Fruit fly (Drosophila melanogaster): ENCODE results near the gene CG6763.
A peak's percentile ranks its signal among the peaks of the same experiment; 100 is the strongest.

The CG6763 gene

dm6 chr3R:23239934-23240632 lies 43.7 kb upstream of the CG6763 start (continued):
- TF ChIP-seq fd102C (GFP tag; optimal IDR thresholded peaks at IDR 0.05) (no peak), D (optimal IDR thresholded peaks at IDR 0.05) (no peak), D (GFP tag; optimal IDR thresholded peaks at IDR 0.05) (peak; percentile 67), Opbp (GFP tag; IDR thresholded peaks at IDR 0.05; ENCODE audit: partially characterized antibody) (no peak), Scr (GFP tag; IDR thresholded peaks at IDR 0.05; ENCODE audit: partially characterized antibody) (no peak), Meics (GFP tag; optimal IDR thresholded peaks at IDR 0.05) (peak; percentile 83), dysf (GFP tag; IDR thresholded peaks at IDR 0.05) (peak; percentile 83), CG6254 (GFP tag; optimal IDR thresholded peaks at IDR 0.05) (peak; percentile 13), CG7928 (GFP tag; optimal IDR thresholded peaks at IDR 0.05) (no peak), lmd (GFP tag; IDR thresholded peaks at IDR 0.05) (peak; percentile 73), Pdp1 (GFP tag; optimal IDR thresholded peaks at IDR 0.05) (peak in 1 of 2 experiments; percentile 65), CG14667 (GFP tag; IDR thresholded peaks at IDR 0.05) (peak; percentile 34), CG17385 (GFP tag; optimal IDR thresholded peaks at IDR 0.05) (peak; percentile 61), CG9817 (tag; optimal IDR thresholded peaks at IDR 0.05) (peak; percentile 48), CG8765 (GFP tag; IDR thresholded peaks at IDR 0.05) (no peak; the same call in 1 of the 2 replicates), pnt (GFP tag; optimal IDR thresholded peaks at IDR 0.05) (peak; percentile 35), sr (GFP tag; IDR thresholded peaks at IDR 0.05) (no peak), Rx (GFP tag; IDR thresholded peaks at IDR 0.05) (peak; percentile 15; the same call in 1 of the 2 replicates), Sox100B (GFP tag; optimal IDR thresholded peaks at IDR 0.05) (peak; percentile 73), Xrp1 (GFP tag; IDR thresholded peaks at IDR 0.05) (peak; percentile 81), CG12299 (tag; optimal IDR thresholded peaks at IDR 0.05) (peak; percentile 25), gro (GFP tag; optimal IDR thresholded peaks at IDR 0.05) (peak; percentile 19), Mad (GFP tag; optimal IDR thresholded peaks at IDR 0.05) (no peak), CG34422 (GFP tag; IDR thresholded peaks at IDR 0.05) (peak; percentile 72), Ada2b (GFP tag; IDR thresholded peaks at IDR 0.05) (peak; percentile 75), CG3838 (GFP tag; optimal IDR thresholded peaks at IDR 0.05) (no peak), Deaf1 (tag; optimal IDR thresholded peaks at IDR 0.05) (peak; percentile 53), Blimp-1 (GFP tag; optimal IDR thresholded peaks at IDR 0.05) (peak; percentile 83), unpg (GFP tag; optimal IDR thresholded peaks at IDR 0.05) (peak; percentile 71), Side (GFP tag; optimal IDR thresholded peaks at IDR 0.05) (peak; percentile 64), cato (GFP tag; optimal IDR thresholded peaks at IDR 0.05; ENCODE audit: borderline replicate concordance) (no peak), cg (GFP tag; optimal IDR thresholded peaks at IDR 0.05) (no peak), phol (tag; optimal IDR thresholded peaks at IDR 0.05) (peak; percentile 76), MTF-1 (GFP tag; optimal IDR thresholded peaks at IDR 0.05; ENCODE audit: borderline replicate concordance) (no peak), bsh (GFP tag; optimal IDR thresholded peaks at IDR 0.05) (peak in 1 of 2 experiments; percentile 65), ab (GFP tag; optimal IDR thresholded peaks at IDR 0.05) (no peak), crc (GFP tag; optimal IDR thresholded peaks at IDR 0.05) (peak; percentile 24), chinmo (GFP tag; IDR thresholded peaks at IDR 0.05; ENCODE audit: partially characterized antibody) (no peak), Hmr (GFP tag; optimal IDR thresholded peaks at IDR 0.05) (peak; percentile 81), CG10959 (GFP tag; IDR thresholded peaks at IDR 0.05) (no peak), tgo (GFP tag; IDR thresholded peaks at IDR 0.05) (peak; percentile 76), jing (GFP tag; optimal IDR thresholded peaks at IDR 0.05) (peak; percentile 13), jigr1 (GFP tag; IDR thresholded peaks at IDR 0.05) (no peak), ap (GFP tag; IDR thresholded peaks at IDR 0.05) (0 out of 2 replicates have a peak, but pooled peaks have one; percentile 22), cad (GFP tag; optimal IDR thresholded peaks at IDR 0.05) (no peak), sd (tag; optimal IDR thresholded peaks at IDR 0.05) (peak; percentile 24), fru (optimal IDR thresholded peaks at IDR 0.05) (no peak), H2.0 (GFP tag; IDR thresholded peaks at IDR 0.05) (peak; percentile 43; the same call in 1 of the 2 replicates), kay (GFP tag; optimal IDR thresholded peaks at IDR 0.05) (peak; percentile 30), bab2 (GFP tag; optimal IDR thresholded peaks at IDR 0.05) (peak; percentile 53)

All from whole organism, embryonic.